Worm (Caenorhabditis elegans) whole organism, L4/young adult: ENCODE results near the gene D1079.1.

ENCODE experiments used
- W03F9.2 ChIP-seq: fragments of 150-350 bp; optimal IDR thresholded peaks from 2 replicates; lab custom pipeline; 2014; ENCODE audit warnings: missing biosample characterization, missing genetic modification characterization
- dao-5 ChIP-seq: sonication (generic microtip); optimal IDR thresholded peaks from 2 replicates; lab custom pipeline; 2016; ENCODE audit warnings: missing genotype, missing genetic modification characterization, moderate library complexity, missing compliant biosample characterization
- him-1 ChIP-seq: sonication (generic microtip); optimal IDR thresholded peaks from 2 replicates; lab custom pipeline; 2016; ENCODE audit warnings: missing genotype, missing genetic modification reagents, missing genetic modification characterization, missing compliant biosample characterization

- TF ChIP-seq W03F9.2 (tag; lab: Kevin White, UChicago) (no peak), him-1 (tag; lab: Kevin White, UChicago) (no peak), dao-5 (tag; lab: Kevin White, UChicago) (no peak)
Measured at ce11 chrX:4408466-4408865, 5.5 kb downstream of the D1079.1 start.
